Worm (Caenorhabditis elegans): ENCODE measurements around the gene F55G7.1.

Gene F55G7.1

ce11 chrX:11924158-11924557 lies at the start of gene F55G7.1 (continued):
- no peak for TF ChIP-seq unc-130 (GFP tag; optimal IDR thresholded peaks at IDR 0.05)
- TF ChIP-seq dpl-1 (GFP tag; optimal IDR thresholded peaks at IDR 0.05), result no peak
- TF ChIP-seq Y5F2A.4 (GFP tag; optimal IDR thresholded peaks at IDR 0.05), result no peak
- TF ChIP-seq nhr-42 (GFP tag; IDR thresholded peaks at IDR 0.05), result peak; percentile 60; the same call in 1 of the 2 replicates
- TF ChIP-seq nhr-25 (tag; optimal IDR thresholded peaks at IDR 0.05; ENCODE audit: borderline replicate concordance, insufficient read depth), result no peak
- no peak for TF ChIP-seq mxl-2 (GFP tag; conservative IDR thresholded peaks at IDR 0.05)
- TF ChIP-seq sdz-12 (GFP tag; optimal IDR thresholded peaks at IDR 0.05), result no peak
- TF ChIP-seq nhr-237 (tag; optimal IDR thresholded peaks at IDR 0.05), result no peak
- no peak for TF ChIP-seq tag-97 (GFP tag; IDR thresholded peaks at IDR 0.05)
- peak; percentile 71 for TF ChIP-seq ztf-7 (tag; optimal IDR thresholded peaks at IDR 0.05)
- TF ChIP-seq daf-12 (tag; optimal IDR thresholded peaks at IDR 0.05), result no peak
- no peak for TF ChIP-seq T26A8.4 (GFP tag; IDR thresholded peaks at IDR 0.05)
- no peak for TF ChIP-seq ceh-82 (tag; optimal IDR thresholded peaks at IDR 0.05)
- TF ChIP-seq lin-39 (tag; optimal IDR thresholded peaks at IDR 0.05), result no peak
- no peak for TF ChIP-seq ztf-11 (tag; optimal IDR thresholded peaks at IDR 0.05)
- TF ChIP-seq nhr-111 (GFP tag; optimal IDR thresholded peaks at IDR 0.05), result no peak
- TF ChIP-seq lin-1 (GFP tag; IDR thresholded peaks at IDR 0.05), result no peak
- TF ChIP-seq zip-11 (GFP tag; IDR thresholded peaks at IDR 0.05), result no peak
- peak; percentile 86 for TF ChIP-seq hmg-1.1 (GFP tag; IDR thresholded peaks at IDR 0.05)
- TF ChIP-seq lin-13 (GFP tag; optimal IDR thresholded peaks at IDR 0.05), result peak; percentile 51
- peak; percentile 97 for TF ChIP-seq aha-1 (tag)
- no peak for TF ChIP-seq lin-15B (tag; optimal IDR thresholded peaks at IDR 0.05)
- TF ChIP-seq madf-5 (GFP tag; IDR thresholded peaks at IDR 0.05), result no peak
- TF ChIP-seq mdl-1 (tag; optimal IDR thresholded peaks at IDR 0.05), result no peak
- TF ChIP-seq lim-7 (GFP tag; IDR thresholded peaks at IDR 0.05), result no peak
- no peak for TF ChIP-seq hlh-11 (tag; optimal IDR thresholded peaks at IDR 0.05)
- no peak for TF ChIP-seq ceh-32 (tag; optimal IDR thresholded peaks at IDR 0.05; ENCODE audit: poor library complexity)
- no peak for TF ChIP-seq zfp-2 (tag; optimal IDR thresholded peaks at IDR 0.05)
- no peak for TF ChIP-seq Y75B8A.6 (GFP tag; IDR thresholded peaks at IDR 0.05)
- peak; percentile 68 for TF ChIP-seq T20F7.1 (GFP tag; optimal IDR thresholded peaks at IDR 0.05)
- TF ChIP-seq F10B5.3 (tag; optimal IDR thresholded peaks at IDR 0.05), result peak; percentile 88
- 0 out of 2 replicates have a peak, but pooled peaks have one; percentile 7 for TF ChIP-seq php-3 (GFP tag; IDR thresholded peaks at IDR 0.05)
- TF ChIP-seq arid-1 (GFP tag; conservative IDR thresholded peaks at IDR 0.05), result no peak
- TF ChIP-seq zip-2 (tag; optimal IDR thresholded peaks at IDR 0.05), result peak; percentile 50
- TF ChIP-seq hif-1 (tag; optimal IDR thresholded peaks at IDR 0.05), result no peak
- peak; percentile 95 for TF ChIP-seq duxl-1 (tag; optimal IDR thresholded peaks at IDR 0.05; ENCODE audit: poor library complexity)
- no peak for TF ChIP-seq aly-2 (tag; optimal IDR thresholded peaks at IDR 0.05)
- TF ChIP-seq tra-1 (GFP tag; IDR thresholded peaks at IDR 0.05), result no peak
- TF ChIP-seq unc-62 (GFP tag; optimal IDR thresholded peaks at IDR 0.05 in 1 of 2), result peak in 1 of 2 experiments; percentile 95
- TF ChIP-seq unc-62 (tag; optimal IDR thresholded peaks at IDR 0.05), result no peak
- no peak for TF ChIP-seq fkh-10 (GFP tag; optimal IDR thresholded peaks at IDR 0.05)
- TF ChIP-seq D1046.2 (GFP tag; IDR thresholded peaks at IDR 0.05), result no peak
- no peak for TF ChIP-seq unc-39 (tag; optimal IDR thresholded peaks at IDR 0.05)
- no peak for TF ChIP-seq cey-2 (tag; optimal IDR thresholded peaks at IDR 0.05; ENCODE audit: borderline replicate concordance, insufficient read depth)
- no peak for TF ChIP-seq ces-1 (GFP tag; optimal IDR thresholded peaks at IDR 0.05)
- peak; percentile 41 for TF ChIP-seq dmd-6 (GFP tag; IDR thresholded peaks at IDR 0.05)
- TF ChIP-seq nhr-41 (GFP tag; IDR thresholded peaks at IDR 0.05), result no peak
- TF ChIP-seq nhr-10 (tag; optimal IDR thresholded peaks at IDR 0.05), result peak; percentile 30
- no peak for TF ChIP-seq mep-1 (tag; optimal IDR thresholded peaks at IDR 0.05)
- TF ChIP-seq Y105C5A.15 (GFP tag; IDR thresholded peaks at IDR 0.05), result no peak
- no peak for TF ChIP-seq set-16 (GFP tag; IDR thresholded peaks at IDR 0.05)
- TF ChIP-seq ceh-44 (GFP tag; IDR thresholded peaks at IDR 0.05), result peak; percentile 20; the same call in 1 of the 2 replicates
